Worm (Caenorhabditis elegans): ENCODE results near the gene paa-1.

The paa-1 gene

ce11 chrIII:5424363-5424762, 26.2 kb upstream of the paa-1 start:
- TF ChIP-seq unc-62 (GFP tag; optimal IDR thresholded peaks at IDR 0.05 in 1 of 2) (peak in 1 of 2 experiments; percentile 54), unc-62 (tag; optimal IDR thresholded peaks at IDR 0.05) (no peak), ZK546.5 (tag; optimal IDR thresholded peaks at IDR 0.05) (no peak), hlh-30 (tag; optimal IDR thresholded peaks at IDR 0.05; ENCODE audit: insufficient read depth) (peak; percentile 63), dve-1 (tag; optimal IDR thresholded peaks at IDR 0.05; ENCODE audit: insufficient read depth) (peak; percentile 9), mep-1 (tag; optimal IDR thresholded peaks at IDR 0.05) (peak; percentile 13), pha-4 (GFP tag; IDR thresholded peaks at IDR 0.05) (no peak), pha-4 (tag; optimal IDR thresholded peaks at IDR 0.05) (peak; percentile 78), hlh-11 (tag; optimal IDR thresholded peaks at IDR 0.05) (peak; percentile 45), saeg-2 (GFP tag; IDR thresholded peaks at IDR 0.05) (no peak)

- TF ChIP-seq T20F7.1 (GFP tag; optimal IDR thresholded peaks at IDR 0.05) = peak; percentile 13
- no peak for TF ChIP-seq spr-3 (GFP tag; optimal IDR thresholded peaks at IDR 0.05)
- no peak for TF ChIP-seq daf-16 (GFP tag; optimal IDR thresholded peaks at IDR 0.05)
- TF ChIP-seq daf-16 (tag; optimal IDR thresholded peaks at IDR 0.05) = no peak
- no peak for TF ChIP-seq gei-8 (GFP tag; optimal IDR thresholded peaks at IDR 0.05)
- TF ChIP-seq F49E8.2 (tag; optimal IDR thresholded peaks at IDR 0.05; ENCODE audit: borderline replicate concordance) = no peak
- no peak for TF ChIP-seq R02D3.7 (tag; optimal IDR thresholded peaks at IDR 0.05)
- no peak for TF ChIP-seq mdl-1 (tag; optimal IDR thresholded peaks at IDR 0.05)
- peak; percentile 68 for TF ChIP-seq dmd-6 (GFP tag; IDR thresholded peaks at IDR 0.05)
- TF ChIP-seq sdz-12 (GFP tag; optimal IDR thresholded peaks at IDR 0.05) = no peak
These were observed 23.4 kb upstream of the paa-1 start for ce11 chrIII:5427096-5427495.

ce11 chrIII:5436306-5436705, 14.2 kb upstream of the paa-1 start:
- TF ChIP-seq ztf-11 (tag; optimal IDR thresholded peaks at IDR 0.05) (no peak), hlh-11 (tag; optimal IDR thresholded peaks at IDR 0.05) (no peak), vab-7 (GFP tag; IDR thresholded peaks at IDR 0.05) (no peak), hif-1 (tag; optimal IDR thresholded peaks at IDR 0.05) (no peak), unc-62 (GFP tag; optimal IDR thresholded peaks at IDR 0.05 in 1 of 2) (peak in 1 of 2 experiments; percentile 37), unc-62 (tag; optimal IDR thresholded peaks at IDR 0.05) (no peak)

ce11 chrIII:5438064-5438463, 12.5 kb upstream of the paa-1 start:
- TF ChIP-seq egl-27 (tag; optimal IDR thresholded peaks at IDR 0.05) = no peak
- no peak for TF ChIP-seq D1046.2 (GFP tag; IDR thresholded peaks at IDR 0.05)
- TF ChIP-seq Y105C5A.15 (GFP tag; IDR thresholded peaks at IDR 0.05) = no peak
- TF ChIP-seq mxl-2 (GFP tag; conservative IDR thresholded peaks at IDR 0.05) = no peak
- TF ChIP-seq nhr-111 (GFP tag; optimal IDR thresholded peaks at IDR 0.05) = no peak
- no peak for TF ChIP-seq jun-1 (tag; optimal IDR thresholded peaks at IDR 0.05)
- no peak for TF ChIP-seq snpc-4 (tag; optimal IDR thresholded peaks at IDR 0.05)
- TF ChIP-seq dmd-9 (GFP tag; IDR thresholded peaks at IDR 0.05) = no peak
- peak; percentile 19 for TF ChIP-seq nhr-28 (tag; optimal IDR thresholded peaks at IDR 0.05)
- no peak for TF ChIP-seq madf-9 (GFP tag; conservative IDR thresholded peaks at IDR 0.05)
- peak; percentile 55 for TF ChIP-seq dmd-6 (GFP tag; IDR thresholded peaks at IDR 0.05)
- no peak for TF ChIP-seq ztf-7 (tag; optimal IDR thresholded peaks at IDR 0.05)
- TF ChIP-seq hlh-11 (tag; optimal IDR thresholded peaks at IDR 0.05) = peak; percentile 58
- no peak for TF ChIP-seq mxl-3 (GFP tag; optimal IDR thresholded peaks at IDR 0.05)
- TF ChIP-seq aha-1 (tag) = no peak
- no peak for TF ChIP-seq hlh-30 (tag; optimal IDR thresholded peaks at IDR 0.05; ENCODE audit: insufficient read depth)
- TF ChIP-seq dve-1 (tag; optimal IDR thresholded peaks at IDR 0.05; ENCODE audit: insufficient read depth) = no peak
- TF ChIP-seq lsy-2 (tag; optimal IDR thresholded peaks at IDR 0.05) = no peak
- TF ChIP-seq zip-2 (tag; optimal IDR thresholded peaks at IDR 0.05) = no peak
- TF ChIP-seq daf-19 (GFP tag; conservative IDR thresholded peaks at IDR 0.05) = no peak
- no peak for TF ChIP-seq nhr-237 (tag; optimal IDR thresholded peaks at IDR 0.05)
- TF ChIP-seq pqm-1 (tag; optimal IDR thresholded peaks at IDR 0.05) = peak; percentile 31
